Worm (Caenorhabditis elegans): ENCODE measurements around the gene R01H2.8.

DNA sequence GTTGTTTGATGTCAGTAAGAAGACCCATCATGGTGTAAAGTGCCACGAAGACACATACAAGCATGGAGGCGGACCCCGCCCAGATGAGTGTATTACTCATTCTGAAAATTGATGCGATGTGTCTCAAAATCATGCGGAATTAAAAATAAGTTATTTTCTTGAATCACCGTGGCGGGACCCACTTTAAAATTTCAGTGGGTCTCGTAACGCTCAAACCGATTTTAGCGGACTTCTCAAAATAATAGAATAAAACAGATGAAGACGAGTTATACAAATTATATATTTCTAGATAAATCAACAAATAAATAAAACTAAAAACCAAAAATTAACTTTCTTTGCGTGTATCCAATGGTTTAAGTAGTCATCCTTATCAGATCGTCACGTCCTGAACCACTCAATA is 48.4 kb upstream of the R01H2.8 start, which contains the start of gene col-8:
- no peak for TF ChIP-seq egl-27 (tag; optimal IDR thresholded peaks at IDR 0.05)
- TF ChIP-seq elt-2 (tag; optimal IDR thresholded peaks at IDR 0.05), result no peak
- no peak for TF ChIP-seq unc-130 (tag; optimal IDR thresholded peaks at IDR 0.05)
- TF ChIP-seq ama-1 (optimal IDR thresholded peaks at IDR 0.05), result no peak
- TF ChIP-seq lin-13 (GFP tag; optimal IDR thresholded peaks at IDR 0.05), result no peak
- no peak for TF ChIP-seq nhr-76 (tag; optimal IDR thresholded peaks at IDR 0.05)
- no peak for TF ChIP-seq dpl-1 (GFP tag; optimal IDR thresholded peaks at IDR 0.05)
- TF ChIP-seq ztf-11 (tag; optimal IDR thresholded peaks at IDR 0.05), result no peak
- TF ChIP-seq rnt-1 (tag; optimal IDR thresholded peaks at IDR 0.05), result no peak
